Worm (Caenorhabditis elegans) whole organism, late embryonic: ENCODE measurements around the gene C08G9.2.

ENCODE experiments used
- ceh-30 ChIP-seq: fragments of 150-350 bp; optimal IDR thresholded peaks from 2 replicates; lab custom pipeline; 2014; ENCODE audit warnings: missing biosample characterization, missing genetic modification characterization
- ceh-48 ChIP-seq: sonication (generic microtip); optimal IDR thresholded peaks from 2 replicates; lab custom pipeline; 2016; ENCODE audit warnings: missing genetic modification characterization, inconsistent platforms, missing compliant biosample characterization
- ceh-6 ChIP-seq: fragments of 200-800 bp; sonication (Bioruptor generic); optimal IDR thresholded peaks from 2 replicates; lab custom pipeline; 2018; ENCODE audit warnings: mild to moderate bottlenecking, missing genetic modification characterization, missing compliant biosample characterization
- dmd-4 ChIP-seq: sonication (generic microtip); optimal IDR thresholded peaks from 2 replicates; lab custom pipeline; 2016; ENCODE audit warnings: borderline replicate concordance, missing genetic modification characterization, missing compliant biosample characterization
- lin-11 ChIP-seq: fragments of 200-800 bp; sonication (Bioruptor generic); optimal IDR thresholded peaks from 2 replicates; lab custom pipeline; 2018; ENCODE audit warnings: mild to moderate bottlenecking, missing genetic modification characterization, missing compliant biosample characterization
- nfya-1 ChIP-seq: sonication (generic microtip); optimal IDR thresholded peaks from 2 replicates; lab custom pipeline; 2017; ENCODE audit warnings: missing genetic modification characterization, mild to moderate bottlenecking, missing compliant biosample characterization, antibody characterized with exemption, moderate library complexity
- nhr-11 ChIP-seq: fragments of 150-350 bp; optimal IDR thresholded peaks from 2 replicates; lab custom pipeline; 2014; ENCODE audit warnings: missing biosample characterization, missing genetic modification characterization
- npax-4 ChIP-seq: sonication (generic microtip); optimal IDR thresholded peaks from 2 replicates; lab custom pipeline; 2016; ENCODE audit warnings: missing genetic modification characterization, missing compliant biosample characterization
- odd-2 ChIP-seq: sonication (generic microtip); optimal IDR thresholded peaks from 2 replicates; lab custom pipeline; 2017; ENCODE audit warnings: antibody characterized with exemption, mild to moderate bottlenecking, missing genetic modification characterization, missing compliant biosample characterization
- pat-9 ChIP-seq: fragments of 200-800 bp; sonication (Bioruptor generic); optimal IDR thresholded peaks from 2 replicates; lab custom pipeline; 2018; ENCODE audit warnings: mild to moderate bottlenecking, missing genetic modification characterization, moderate library complexity, missing compliant biosample characterization
- pha-4 ChIP-seq: fragments of 150-350 bp; optimal IDR thresholded peaks from 2 replicates; lab custom pipeline; 2018; ENCODE audit warnings: missing biosample characterization, missing genetic modification reagents, missing genetic modification characterization
- ref-2 ChIP-seq: sonication (generic microtip); optimal IDR thresholded peaks from 2 replicates; lab custom pipeline; 2016; ENCODE audit warnings: missing genetic modification characterization, missing compliant biosample characterization
- tbx-2 ChIP-seq: sonication (generic microtip); optimal IDR thresholded peaks from 2 replicates; lab custom pipeline; 2016; ENCODE audit warnings: missing genetic modification characterization, missing compliant biosample characterization
- unc-86 ChIP-seq: sonication (generic microtip); optimal IDR thresholded peaks from 2 replicates; lab custom pipeline; 2016; ENCODE audit warnings: missing genetic modification characterization, missing compliant biosample characterization

ce11 chrIV:7623868-7624267, 48.9 kb downstream of the C08G9.2 start:
- TF ChIP-seq pha-4 (no peak), tbx-2 (tag; lab: Kevin White, UChicago) (no peak), odd-2 (tag; lab: Kevin White, UChicago) (no peak), nhr-11 (tag; lab: Kevin White, UChicago) (no peak), nfya-1 (no peak), ceh-6 (no peak), unc-86 (tag; lab: Kevin White, UChicago) (no peak), pat-9 (tag; lab: Kevin White, UChicago) (no peak), ceh-48 (tag; lab: Kevin White, UChicago) (no peak), ref-2 (tag; lab: Kevin White, UChicago) (no peak), lin-11 (tag; lab: Kevin White, UChicago) (no peak), npax-4 (tag; lab: Kevin White, UChicago) (no peak), ceh-30 (tag; lab: Kevin White, UChicago) (no peak), dmd-4 (tag; lab: Kevin White, UChicago) (no peak)
